Fruit fly (Drosophila melanogaster): ENCODE measurements around the gene Gr10a.

Gene Gr10a

DNA sequence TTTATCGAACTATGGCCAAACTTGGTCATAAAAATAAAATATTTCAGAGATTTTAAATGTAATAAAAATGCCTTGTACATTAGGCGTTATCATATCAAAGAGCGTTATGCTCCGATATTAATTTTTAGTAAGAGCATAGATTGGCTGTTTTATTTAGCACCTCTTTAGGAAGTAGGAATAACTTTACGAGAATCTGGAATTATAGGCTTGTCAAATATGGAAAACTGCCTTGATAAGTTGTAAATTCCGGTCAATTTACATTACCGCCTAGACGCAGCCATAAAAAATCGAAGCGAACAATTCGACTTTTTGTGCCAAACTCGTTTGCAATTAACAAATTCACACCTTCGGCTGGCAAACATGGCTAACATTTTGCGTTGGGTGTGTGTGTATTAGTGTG lies 4.8 kb upstream of the Gr10a start (continued):
- TF ChIP-seq CG4854 (GFP tag; optimal IDR thresholded peaks at IDR 0.05) (no peak), hb (GFP tag; IDR thresholded peaks at IDR 0.05; ENCODE audit: partially characterized antibody) (no peak), bcd (GFP tag; optimal IDR thresholded peaks at IDR 0.05) (no peak), repo (GFP tag; optimal IDR thresholded peaks at IDR 0.05) (no peak), CHES-1-like (GFP tag; optimal IDR thresholded peaks at IDR 0.05) (no peak), aop (GFP tag; IDR thresholded peaks at IDR 0.05) (no peak), lmd (GFP tag; IDR thresholded peaks at IDR 0.05) (no peak; the same call in 1 of the 2 replicates), wek (GFP tag; optimal IDR thresholded peaks at IDR 0.05) (no peak), B-H1 (GFP tag; IDR thresholded peaks at IDR 0.05) (no peak), CG5953 (GFP tag; IDR thresholded peaks at IDR 0.05) (no peak), nmo (GFP tag; optimal IDR thresholded peaks at IDR 0.05) (no peak), Atf-2 (GFP tag; optimal IDR thresholded peaks at IDR 0.05) (no peak), Sry-δ (GFP tag; optimal IDR thresholded peaks at IDR 0.05) (no peak), CG2678 (tag; optimal IDR thresholded peaks at IDR 0.05) (peak; percentile 23), Rfx (GFP tag; IDR thresholded peaks at IDR 0.05) (peak; percentile 37; the same call in 1 of the 2 replicates), CG13624 (GFP tag; optimal IDR thresholded peaks at IDR 0.05) (no peak), CG18599 (GFP tag; optimal IDR thresholded peaks at IDR 0.05) (no peak), CG14667 (GFP tag; IDR thresholded peaks at IDR 0.05) (no peak), jigr1 (GFP tag; IDR thresholded peaks at IDR 0.05) (no peak), CG12299 (tag; optimal IDR thresholded peaks at IDR 0.05) (no peak), Myb (GFP tag; optimal IDR thresholded peaks at IDR 0.05) (no peak), Antp (GFP tag; optimal IDR thresholded peaks at IDR 0.05) (no peak), tio (GFP tag; optimal IDR thresholded peaks at IDR 0.05) (no peak), Ptx1 (GFP tag; IDR thresholded peaks at IDR 0.05) (0 out of 2 replicates have a peak, but pooled peaks have one; percentile 14), CG9817 (tag; optimal IDR thresholded peaks at IDR 0.05) (no peak), CG14014 (GFP tag; IDR thresholded peaks at IDR 0.05) (no peak), CG5245 (GFP tag; optimal IDR thresholded peaks at IDR 0.05) (no peak), Opbp (GFP tag; IDR thresholded peaks at IDR 0.05; ENCODE audit: partially characterized antibody) (no peak), ro (GFP tag; IDR thresholded peaks at IDR 0.05) (no peak), Atf3 (GFP tag; optimal IDR thresholded peaks at IDR 0.05) (no peak), knrl (GFP tag; IDR thresholded peaks at IDR 0.05; ENCODE audit: partially characterized antibody) (no peak), D (optimal IDR thresholded peaks at IDR 0.05) (no peak), D (GFP tag; optimal IDR thresholded peaks at IDR 0.05) (no peak), Mes4 (GFP tag; optimal IDR thresholded peaks at IDR 0.05) (no peak), fu2 (GFP tag; optimal IDR thresholded peaks at IDR 0.05) (no peak), amos (GFP tag; IDR thresholded peaks at IDR 0.05; ENCODE audit: partially characterized antibody) (no peak), Hey (tag; optimal IDR thresholded peaks at IDR 0.05) (no peak), ranshi (GFP tag; IDR thresholded peaks at IDR 0.05) (no peak), CG1024 (GFP tag; IDR thresholded peaks at IDR 0.05) (no peak), NFAT (GFP tag; IDR thresholded peaks at IDR 0.05) (0 out of 2 replicates have a peak, but pooled peaks have one; percentile 7), Ssrp (tag; optimal IDR thresholded peaks at IDR 0.05) (no peak), ttk (GFP tag; IDR thresholded peaks at IDR 0.05) (no peak), CG8089 (GFP tag; optimal IDR thresholded peaks at IDR 0.05) (no peak), CG8359 (GFP tag; optimal IDR thresholded peaks at IDR 0.05; ENCODE audit: borderline replicate concordance) (no peak), GATAe (GFP tag; conservative IDR thresholded peaks at IDR 0.05) (no peak), onecut (GFP tag; IDR thresholded peaks at IDR 0.05) (no peak), odd (GFP tag; optimal IDR thresholded peaks at IDR 0.05) (no peak), HLH54F (GFP tag; optimal IDR thresholded peaks at IDR 0.05) (no peak), sim (GFP tag; IDR thresholded peaks at IDR 0.05) (no peak), da (GFP tag; optimal IDR thresholded peaks at IDR 0.05) (no peak), hbn (GFP tag; IDR thresholded peaks at IDR 0.05; ENCODE audit: partially characterized antibody) (no peak), Dek (tag; optimal IDR thresholded peaks at IDR 0.05) (no peak), CG8944 (GFP tag; optimal IDR thresholded peaks at IDR 0.05) (no peak)
